Worm (Caenorhabditis elegans): Measurements from ENCODE around the gene plg-1.

The plg-1 gene

ce11 chrIII:8877002-8877401 lies 24.9 kb downstream of the plg-1 start, which contains the start of gene K01F9.2:
Gene K01F9.2, minus strand, starts transcription at chrIII:8877128.
- TF ChIP-seq dao-5 (tag; optimal IDR thresholded peaks at IDR 0.05): no peak
- no peak for TF ChIP-seq him-1 (tag; optimal IDR thresholded peaks at IDR 0.05)
- TF ChIP-seq W03F9.2 (tag; optimal IDR thresholded peaks at IDR 0.05): no peak

- TF ChIP-seq dao-5 (tag; optimal IDR thresholded peaks at IDR 0.05) (no peak), W03F9.2 (tag; optimal IDR thresholded peaks at IDR 0.05) (no peak), him-1 (tag; optimal IDR thresholded peaks at IDR 0.05) (no peak)
These were observed 26.9 kb downstream of the plg-1 start for ce11 chrIII:8878960-8879359.

ce11 chrIII:8882333-8882732 lies 30.3 kb downstream of the plg-1 start:
- TF ChIP-seq dao-5 (tag; optimal IDR thresholded peaks at IDR 0.05) (no peak), him-1 (tag; optimal IDR thresholded peaks at IDR 0.05) (no peak), W03F9.2 (tag; optimal IDR thresholded peaks at IDR 0.05) (no peak)

- no peak for TF ChIP-seq dao-5 (tag; optimal IDR thresholded peaks at IDR 0.05)
- TF ChIP-seq W03F9.2 (tag; optimal IDR thresholded peaks at IDR 0.05): no peak
- TF ChIP-seq him-1 (tag; optimal IDR thresholded peaks at IDR 0.05): no peak
These were observed 33.1 kb downstream of the plg-1 start, which contains the start of gene svop-1 for ce11 chrIII:8885150-8885549. Gene svop-1, minus strand, starts transcription at chrIII:8885488.

ce11 chrIII:8886309-8886708 lies 34.2 kb downstream of the plg-1 start:
- TF ChIP-seq W03F9.2 (tag; optimal IDR thresholded peaks at IDR 0.05) (no peak), dao-5 (tag; optimal IDR thresholded peaks at IDR 0.05) (no peak), him-1 (tag; optimal IDR thresholded peaks at IDR 0.05) (peak; percentile 2)

- no peak for TF ChIP-seq dao-5 (tag; optimal IDR thresholded peaks at IDR 0.05)
- peak; percentile 94 for TF ChIP-seq W03F9.2 (tag; optimal IDR thresholded peaks at IDR 0.05)
- peak; percentile 50 for TF ChIP-seq him-1 (tag; optimal IDR thresholded peaks at IDR 0.05)
These were observed 35.2 kb downstream of the plg-1 start, which contains the start of gene famh-136 for ce11 chrIII:8887184-8887801. Gene famh-136, plus strand, starts transcription at chrIII:8887751.

- TF ChIP-seq W03F9.2 (tag; optimal IDR thresholded peaks at IDR 0.05): peak; percentile 53
- TF ChIP-seq dao-5 (tag; optimal IDR thresholded peaks at IDR 0.05): no peak
These were observed 36.9 kb downstream of the plg-1 start, which contains the start of gene ZK637.14 for ce11 chrIII:8888956-8889355. Gene ZK637.14, minus strand, starts transcription at chrIII:8889156.

- TF ChIP-seq dao-5 (tag; optimal IDR thresholded peaks at IDR 0.05) (no peak), W03F9.2 (tag; optimal IDR thresholded peaks at IDR 0.05) (no peak), him-1 (tag; optimal IDR thresholded peaks at IDR 0.05) (no peak)
These were observed 37.9 kb downstream of the plg-1 start, which contains the start of gene lnkn-1 for ce11 chrIII:8889931-8890330. Gene lnkn-1, plus strand, starts transcription at chrIII:8890231.

ce11 chrIII:8893464-8893863 lies 41.4 kb downstream of the plg-1 start, which contains the start of gene ZK637.4:
Gene ZK637.4, plus strand, starts transcription at chrIII:8893764.
- TF ChIP-seq W03F9.2 (tag; optimal IDR thresholded peaks at IDR 0.05) (no peak), him-1 (tag; optimal IDR thresholded peaks at IDR 0.05) (no peak), dao-5 (tag; optimal IDR thresholded peaks at IDR 0.05) (no peak)

- TF ChIP-seq dao-5 (tag; optimal IDR thresholded peaks at IDR 0.05) (no peak), him-1 (tag; optimal IDR thresholded peaks at IDR 0.05) (no peak), W03F9.2 (tag; optimal IDR thresholded peaks at IDR 0.05) (no peak)
These were observed 42.7 kb downstream of the plg-1 start, which contains the start of gene asna-1 for ce11 chrIII:8894782-8895181. Gene asna-1, plus strand, starts transcription at chrIII:8895082.

- TF ChIP-seq W03F9.2 (tag; optimal IDR thresholded peaks at IDR 0.05) (peak; percentile 65), dao-5 (tag; optimal IDR thresholded peaks at IDR 0.05) (no peak), him-1 (tag; optimal IDR thresholded peaks at IDR 0.05) (no peak)
These were observed 47.7 kb downstream of the plg-1 start for ce11 chrIII:8899767-8900166.
